Fruit fly (Drosophila melanogaster) whole organism, pupa: Measurements from ENCODE around the gene CG32986.

ENCODE experiments used
- CG10348 ChIP-seq: fragments of 200-800 bp; sonication (Bioruptor generic); IDR thresholded peaks from 2 replicates; pipeline ENCODE4 v1.3.6; 2022; ENCODE audit warnings: missing biosample characterization, missing genetic modification characterization
- CG12605 ChIP-seq: fragments of 200-800 bp; sonication (Bioruptor generic); IDR thresholded peaks from 2 replicates; pipeline ENCODE4 v1.3.6; 2022; ENCODE audit warnings: missing biosample characterization, missing genetic modification characterization
- CG13204 ChIP-seq: fragments of 200-800 bp; sonication (Bioruptor generic); optimal IDR thresholded peaks from 2 replicates; lab custom pipeline; 2018; ENCODE audit warnings: missing biosample characterization, mild to moderate bottlenecking, missing genetic modification characterization, moderate library complexity
- CG15710 ChIP-seq: fragments of 200-800 bp; sonication (Bioruptor generic); optimal IDR thresholded peaks from 2 replicates; lab custom pipeline; 2018; ENCODE audit warnings: missing biosample characterization, mild to moderate bottlenecking, missing genetic modification characterization, moderate library complexity
- CG4496 ChIP-seq: fragments of 200-800 bp; sonication (Bioruptor generic); IDR thresholded peaks from 3 replicates; pipeline ENCODE4 v1.3.6; 2022; ENCODE audit warnings: missing biosample characterization, missing genetic modification characterization
- CG8159 ChIP-seq: fragments of 200-800 bp; sonication (Bioruptor generic); optimal IDR thresholded peaks from 3 replicates; lab custom pipeline; 2018; ENCODE audit warnings: missing biosample characterization, mild to moderate bottlenecking, missing genetic modification characterization, moderate library complexity
- CG8301 ChIP-seq: fragments of 200-800 bp; sonication (Bioruptor generic); optimal IDR thresholded peaks from 2 replicates; lab custom pipeline; 2018; ENCODE audit warnings: missing biosample characterization, mild to moderate bottlenecking, missing genetic modification characterization
- Ets98B ChIP-seq: fragments of 200-800 bp; sonication (Bioruptor generic); IDR thresholded peaks from 2 replicates; pipeline ENCODE4 v1.3.6; 2022; ENCODE audit warnings: missing biosample characterization, missing genetic modification characterization
- Pif1A ChIP-seq: fragments of 200-800 bp; sonication (Bioruptor generic); optimal IDR thresholded peaks from 3 replicates; lab custom pipeline; 2016; ENCODE audit warnings: missing biosample characterization, missing genetic modification characterization
- Pif1B ChIP-seq: fragments of 200-800 bp; sonication (Bioruptor generic); optimal IDR thresholded peaks from 3 replicates; lab custom pipeline; 2016; ENCODE audit warnings: missing biosample characterization, missing genetic modification characterization
- Snoo ChIP-seq: fragments of 200-800 bp; sonication (Bioruptor generic); optimal IDR thresholded peaks from 3 replicates; lab custom pipeline; 2017; ENCODE audit warnings: missing biosample characterization, mild to moderate bottlenecking, missing genetic modification characterization, inconsistent platforms
- fd96Ca ChIP-seq: fragments of 200-800 bp; sonication (Bioruptor generic); IDR thresholded peaks from 3 replicates; pipeline ENCODE4 v1.3.6; 2022; ENCODE audit warnings: missing biosample characterization, missing genetic modification characterization
- gl ChIP-seq: fragments of 200-800 bp; sonication (Bioruptor generic); optimal IDR thresholded peaks from 2 replicates; lab custom pipeline; 2018; ENCODE audit warnings: missing biosample characterization, mild to moderate bottlenecking, missing genetic modification characterization
- rn ChIP-seq: fragments of 200-800 bp; sonication (Bioruptor generic); IDR thresholded peaks from 2 replicates; pipeline ENCODE4 v1.3.6; 2022; ENCODE audit warnings: missing biosample characterization, missing genetic modification characterization

DNA sequence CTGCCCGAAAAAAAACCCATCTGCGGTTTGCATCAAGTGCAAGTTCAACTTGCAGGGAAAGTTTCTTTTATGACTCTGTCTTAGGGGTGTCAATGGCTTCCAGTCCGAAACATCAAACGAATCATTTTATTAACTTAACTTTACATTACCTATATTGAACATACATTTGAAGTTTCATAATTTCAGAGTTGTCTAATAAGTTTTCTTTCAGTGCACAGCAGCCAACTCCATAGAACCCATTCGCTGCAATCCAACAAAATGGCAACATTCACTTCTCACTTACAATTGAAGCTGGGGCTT, 20.4 kb upstream of the CG32986 start:
- TF ChIP-seq CG8159 (tag; lab: Kevin White, UChicago) (peak; percentile 22), CG8301 (tag; lab: Kevin White, UChicago) (peak; percentile 15), rn (GFP tag; lab: Robert Waterston, UW) (no peak), fd96Ca (GFP tag; lab: Robert Waterston, UW) (no peak), CG10348 (no peak), Snoo (no peak), Pif1B (no peak), Ets98B (no peak), CG4496 (no peak), gl (tag; lab: Kevin White, UChicago) (no peak), Pif1A (peak; percentile 6), CG13204 (GFP tag; lab: Kevin White, UChicago) (no peak), CG12605 (no peak), CG15710 (tag; lab: Kevin White, UChicago) (no peak)
